Worm (Caenorhabditis elegans): Measurements from ENCODE around the gene F53B1.2.

ce11 chrX:2144875-2145274, 36.1 kb downstream of the F53B1.2 start:
- TF ChIP-seq R02D3.7 (tag; optimal IDR thresholded peaks at IDR 0.05) (no peak), pqm-1 (tag; optimal IDR thresholded peaks at IDR 0.05) (no peak), unc-62 (GFP tag; optimal IDR thresholded peaks at IDR 0.05) (no peak), ztf-11 (tag; optimal IDR thresholded peaks at IDR 0.05) (no peak), nhr-25 (tag; optimal IDR thresholded peaks at IDR 0.05) (no peak), sea-2 (GFP tag; optimal IDR thresholded peaks at IDR 0.05) (no peak), ztf-4 (tag; optimal IDR thresholded peaks at IDR 0.05) (no peak), aly-2 (tag; optimal IDR thresholded peaks at IDR 0.05) (no peak), mdl-1 (tag; optimal IDR thresholded peaks at IDR 0.05) (no peak), daf-12 (tag; optimal IDR thresholded peaks at IDR 0.05) (no peak), zag-1 (tag; optimal IDR thresholded peaks at IDR 0.05) (no peak), elt-3 (tag; optimal IDR thresholded peaks at IDR 0.05) (no peak)
